Worm (Caenorhabditis elegans) whole organism, L4/young adult: ENCODE results near the gene Y1A5A.1.

ENCODE experiments used
- W03F9.2 ChIP-seq: fragments of 150-350 bp; optimal IDR thresholded peaks from 2 replicates; lab custom pipeline; 2014; ENCODE audit warnings: missing biosample characterization, missing genetic modification characterization
- dao-5 ChIP-seq: sonication (generic microtip); optimal IDR thresholded peaks from 2 replicates; lab custom pipeline; 2016; ENCODE audit warnings: missing genotype, missing genetic modification characterization, moderate library complexity, missing compliant biosample characterization
- him-1 ChIP-seq: sonication (generic microtip); optimal IDR thresholded peaks from 2 replicates; lab custom pipeline; 2016; ENCODE audit warnings: missing genotype, missing genetic modification reagents, missing genetic modification characterization, missing compliant biosample characterization

Gene Y1A5A.1

ce11 chrIII:3935808-3936207 is 50.7 kb downstream of the Y1A5A.1 start, which contains the start of gene npl-10:
Gene npl-10, minus strand, starts transcription at chrIII:3935908.
- no peak for TF ChIP-seq dao-5 (tag; lab: Kevin White, UChicago)
- no peak for TF ChIP-seq him-1 (tag; lab: Kevin White, UChicago)
- no peak for TF ChIP-seq W03F9.2 (tag; lab: Kevin White, UChicago)
